Worm (Caenorhabditis elegans) whole organism, late embryonic: ENCODE measurements around the gene spt-5.

Experiments used
- F13H6.1 ChIP-seq: sonication (generic microtip); optimal IDR thresholded peaks from 2 replicates; lab custom pipeline; 2016; ENCODE audit warnings: missing genetic modification characterization, missing compliant biosample characterization
- ama-1 ChIP-seq: fragments of 150-350 bp; optimal IDR thresholded peaks from 2 replicates; lab custom pipeline; 2014
- ceh-24 ChIP-seq: sonication (generic microtip); optimal IDR thresholded peaks from 2 replicates; lab custom pipeline; 2016; ENCODE audit warnings: mild to moderate bottlenecking, missing genetic modification characterization, missing compliant biosample characterization
- ceh-45 ChIP-seq: fragments of 200-800 bp; sonication (Bioruptor generic); IDR thresholded peaks from 2 replicates; pipeline ENCODE4 v1.3.6; 2022; ENCODE audit warnings: missing genetic modification reagents, missing genetic modification characterization, missing compliant biosample characterization
- fax-1 ChIP-seq: sonication (generic microtip); optimal IDR thresholded peaks from 2 replicates; lab custom pipeline; 2016; ENCODE audit warnings: missing genotype, missing genetic modification characterization, missing compliant biosample characterization
- hlh-8 ChIP-seq: sonication (generic microtip); optimal IDR thresholded peaks from 2 replicates; lab custom pipeline; 2016; ENCODE audit warnings: missing genotype, missing genetic modification characterization, missing compliant biosample characterization
- pha-2 ChIP-seq: sonication (generic microtip); optimal IDR thresholded peaks from 2 replicates; lab custom pipeline; 2017; ENCODE audit warnings: mild to moderate bottlenecking, missing genetic modification characterization, missing compliant biosample characterization
- pqm-1 ChIP-seq: sonication (generic microtip); optimal IDR thresholded peaks from 2 replicates; lab custom pipeline; 2016; ENCODE audit warnings: missing genetic modification characterization, missing compliant biosample characterization

DNA sequence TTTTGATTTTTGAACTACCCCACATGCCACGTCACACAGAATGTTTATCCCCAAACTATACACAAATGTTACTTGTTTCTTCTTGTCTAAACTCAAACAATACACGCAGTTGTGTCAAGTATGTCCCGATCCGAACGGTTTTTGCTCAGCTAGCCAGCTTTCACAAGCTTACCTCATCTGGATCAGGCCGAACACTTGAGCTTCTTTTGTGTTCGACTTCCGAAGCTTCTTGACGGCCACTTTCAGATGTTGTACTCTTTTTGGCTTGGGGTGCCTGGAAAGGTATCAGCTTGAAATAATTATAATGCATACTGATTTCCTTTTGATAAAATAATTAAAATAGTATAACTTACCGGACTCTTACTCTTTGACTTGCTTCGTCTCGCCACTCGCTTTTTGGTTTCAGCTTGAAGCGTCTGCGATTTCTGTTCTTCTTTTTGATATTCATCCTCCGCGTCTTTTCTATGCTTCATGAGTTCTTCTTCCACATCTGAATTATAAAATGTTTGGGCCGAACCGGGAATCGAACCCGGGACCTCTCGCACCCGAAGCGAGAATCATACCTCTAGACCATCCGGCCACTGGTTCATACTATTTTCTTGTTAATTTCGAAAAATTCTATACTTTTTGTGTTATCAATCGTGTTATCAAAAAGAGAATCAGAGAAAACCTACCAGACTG is 46.1 kb upstream of the spt-5 start:
- TF ChIP-seq pha-2 (tag; lab: Kevin White, UChicago) (no peak), ama-1 (lab: Kevin White, UChicago) (no peak), ceh-24 (tag; lab: Kevin White, UChicago) (no peak), hlh-8 (no peak), ceh-45 (GFP tag; lab: Robert Waterston, UW) (no peak), fax-1 (tag; lab: Kevin White, UChicago) (no peak), F13H6.1 (tag; lab: Kevin White, UChicago) (no peak), pqm-1 (no peak)
